Worm (Caenorhabditis elegans): ENCODE measurements around the gene T23F2.3.

T23F2.3 gene

DNA sequence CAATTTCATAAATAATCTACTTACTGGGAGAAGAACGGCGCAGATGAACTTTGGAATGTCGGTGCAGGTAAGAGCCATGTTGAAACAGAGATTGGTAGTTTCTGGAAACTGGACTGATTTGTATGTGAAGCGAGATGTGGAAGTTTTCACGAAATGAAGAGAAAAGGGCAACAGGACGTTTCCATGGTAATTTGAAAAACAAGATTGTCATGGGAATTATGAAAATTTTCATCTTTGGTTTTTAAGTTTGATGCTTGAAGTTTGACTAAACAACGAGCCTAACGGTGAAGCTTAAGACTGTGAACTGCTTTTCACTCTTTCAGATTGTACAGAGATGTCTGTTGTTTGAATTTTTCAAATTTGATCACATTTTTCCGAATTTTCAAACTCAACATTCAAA is at the start of gene T23F2.3:
T23F2.3 (minus strand) TSS at position 101 of the 400 bp plus-strand sequence.
- no peak for TF ChIP-seq unc-62 (GFP tag; optimal IDR thresholded peaks at IDR 0.05)

DNA sequence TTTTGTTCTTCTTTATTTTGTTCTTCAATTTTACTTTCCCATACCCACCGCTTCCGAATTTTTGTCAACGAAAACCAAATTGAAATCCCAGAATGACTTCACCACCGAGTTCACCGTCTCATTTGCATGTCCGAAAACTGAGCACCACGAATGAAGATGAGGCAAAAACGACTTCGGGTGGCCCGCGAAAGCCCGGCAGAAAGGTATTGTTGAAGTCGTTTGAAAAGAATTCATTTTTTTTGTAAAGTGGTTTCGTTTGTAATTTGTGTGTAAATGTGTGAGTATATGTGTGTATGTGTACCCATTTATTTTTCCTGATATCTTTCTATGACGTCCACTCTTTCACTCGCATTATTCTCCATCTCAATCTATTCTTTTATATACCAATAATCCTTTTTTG is 45.8 kb upstream of the T23F2.3 start, which contains the start of gene C38C5.1:
C38C5.1 (plus strand) TSS at position 90 of the 400 bp plus-strand sequence.
- no peak for TF ChIP-seq unc-62 (GFP tag; optimal IDR thresholded peaks at IDR 0.05)

- TF ChIP-seq unc-62 (GFP tag; optimal IDR thresholded peaks at IDR 0.05), result no peak
Measured at ce11 chrX:5555055-5555629, 43.0 kb upstream of the T23F2.3 start.

DNA sequence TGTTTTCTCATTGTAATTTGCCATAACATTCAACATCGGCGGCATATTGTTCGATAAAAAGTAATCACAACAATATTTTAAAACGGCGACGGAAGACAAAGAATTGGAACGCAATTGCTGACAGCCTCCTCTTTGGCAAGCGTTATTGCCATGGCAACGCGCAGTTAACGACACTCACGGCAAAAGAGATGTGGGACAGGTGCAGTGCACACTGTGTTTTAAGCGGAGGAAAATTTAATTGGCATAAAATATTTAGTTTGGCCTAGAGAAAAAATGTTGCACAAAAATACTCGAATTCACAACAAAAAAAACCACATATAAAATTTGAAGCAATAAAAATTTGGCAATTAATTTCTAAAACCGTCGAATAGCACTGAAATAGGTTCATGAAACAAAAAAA is 40.5 kb upstream of the T23F2.3 start, which contains the start of gene ifta-1:
ifta-1 (minus strand) TSS at position 101 of the 400 bp plus-strand sequence.
- no peak for TF ChIP-seq unc-62 (GFP tag; optimal IDR thresholded peaks at IDR 0.05)

DNA sequence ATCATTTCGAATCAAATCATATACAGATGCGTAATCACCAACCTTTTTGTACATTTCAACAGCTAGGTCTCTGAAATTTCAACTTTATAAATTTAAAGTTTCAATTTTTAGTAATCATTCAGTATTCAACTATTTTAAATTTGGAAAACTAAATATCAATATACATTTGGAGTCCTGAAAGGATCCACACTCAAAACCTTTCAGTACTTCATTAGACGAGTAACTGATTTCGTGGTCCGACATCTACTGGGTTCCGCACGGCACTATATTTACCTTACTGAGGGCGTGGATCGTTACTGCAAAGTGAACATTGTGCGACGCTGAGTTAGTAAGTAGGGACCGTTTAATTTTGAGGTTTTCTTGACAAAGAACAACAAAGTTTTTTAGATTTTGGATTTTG is 35.7 kb upstream of the T23F2.3 start:
- TF ChIP-seq unc-62 (GFP tag; optimal IDR thresholded peaks at IDR 0.05), result no peak

ce11 chrX:5543651-5544050 is 31.5 kb upstream of the T23F2.3 start, which contains the start of gene C54G7.1:
TSS of gene C54G7.1 (plus strand) at chrX:5543951.
- no peak for TF ChIP-seq unc-62 (GFP tag; optimal IDR thresholded peaks at IDR 0.05)

DNA sequence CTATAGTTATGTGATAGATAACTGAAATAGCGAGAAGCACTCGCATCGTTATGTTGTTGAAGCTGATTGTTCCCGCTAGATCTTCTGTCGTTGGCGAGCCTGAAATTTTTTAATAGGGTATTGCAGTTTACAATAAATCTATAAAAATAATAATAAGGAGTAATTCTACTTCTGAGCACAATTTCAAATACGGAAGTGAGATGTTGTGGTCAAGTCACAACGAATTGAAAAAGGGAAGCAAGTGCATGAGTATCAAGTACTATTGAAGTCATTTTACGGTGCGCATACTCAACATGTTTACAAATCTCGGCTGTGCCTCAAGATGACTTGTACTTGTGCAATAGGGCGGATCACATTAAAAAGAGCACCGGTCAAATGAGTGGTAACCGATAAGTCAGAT is 26.3 kb upstream of the T23F2.3 start, which contains the start of gene lgx-1:
lgx-1 (minus strand) TSS at position 101 of the 400 bp plus-strand sequence.
- no peak for TF ChIP-seq unc-62 (GFP tag; optimal IDR thresholded peaks at IDR 0.05)

ce11 chrX:5524260-5524659 is 12.1 kb upstream of the T23F2.3 start:
- no peak for TF ChIP-seq unc-62 (GFP tag; optimal IDR thresholded peaks at IDR 0.05)

ce11 chrX:5522769-5523601 is 10.9 kb upstream of the T23F2.3 start, which contains the start of gene mboa-3:
TSS of gene mboa-3 (minus strand) at chrX:5522819.
- TF ChIP-seq unc-62 (GFP tag; optimal IDR thresholded peaks at IDR 0.05), result no peak

ce11 chrX:5519567-5519966 is 7.4 kb upstream of the T23F2.3 start:
- no peak for TF ChIP-seq unc-62 (GFP tag; optimal IDR thresholded peaks at IDR 0.05)

DNA sequence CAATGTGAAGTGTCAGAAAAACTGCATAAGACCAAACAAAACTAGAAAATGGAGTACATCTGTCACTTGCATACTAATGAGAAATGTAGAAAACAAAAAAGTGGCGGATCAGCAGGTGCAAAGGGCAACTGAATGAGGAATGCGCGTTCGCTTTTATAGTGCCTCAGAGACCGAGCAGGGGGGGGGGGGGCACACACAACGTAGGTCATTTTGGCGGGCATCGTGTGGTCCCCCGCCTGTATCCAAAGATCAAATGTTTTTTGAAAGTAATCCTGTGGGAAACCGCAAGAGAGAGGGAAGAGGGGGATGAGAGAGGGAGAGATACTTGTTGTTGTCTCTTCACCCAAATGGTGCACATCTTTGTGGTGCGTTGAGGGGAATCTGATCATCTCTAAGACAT is 6.2 kb upstream of the T23F2.3 start:
- no peak for TF ChIP-seq unc-62 (GFP tag; optimal IDR thresholded peaks at IDR 0.05)

- no peak for TF ChIP-seq unc-62 (GFP tag; optimal IDR thresholded peaks at IDR 0.05)
Measured at ce11 chrX:5517844-5518243, 5.7 kb upstream of the T23F2.3 start.

DNA sequence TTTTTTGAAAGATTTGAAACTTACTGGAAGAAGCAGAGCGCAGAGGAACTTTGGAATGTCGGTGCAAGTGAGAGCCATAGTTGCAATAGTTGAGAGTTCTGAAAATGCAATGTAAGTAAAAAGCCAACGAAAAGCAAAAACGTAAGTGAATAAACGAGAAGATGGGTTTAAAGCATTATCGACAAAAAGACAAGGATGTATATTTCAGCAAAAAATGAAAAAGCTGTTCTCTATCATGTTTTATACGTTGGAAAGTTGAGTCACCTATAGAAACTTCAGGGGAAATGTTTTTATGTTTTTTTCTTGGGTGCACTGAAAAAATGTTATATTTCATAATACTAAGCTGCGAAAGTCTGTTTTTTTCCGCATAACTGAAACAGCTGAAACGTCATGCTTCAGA is 4.9 kb upstream of the T23F2.3 start, which contains the start of gene T23F2.5:
T23F2.5 (minus strand) TSS at position 101 of the 400 bp plus-strand sequence.
- TF ChIP-seq unc-62 (GFP tag; optimal IDR thresholded peaks at IDR 0.05), result no peak

- no peak for TF ChIP-seq unc-62 (GFP tag; optimal IDR thresholded peaks at IDR 0.05)
Measured at ce11 chrX:5516365-5516764, 4.2 kb upstream of the T23F2.3 start.

ce11 chrX:5515459-5515858 is 3.3 kb upstream of the T23F2.3 start:
- TF ChIP-seq unc-62 (GFP tag; optimal IDR thresholded peaks at IDR 0.05), result no peak

DNA sequence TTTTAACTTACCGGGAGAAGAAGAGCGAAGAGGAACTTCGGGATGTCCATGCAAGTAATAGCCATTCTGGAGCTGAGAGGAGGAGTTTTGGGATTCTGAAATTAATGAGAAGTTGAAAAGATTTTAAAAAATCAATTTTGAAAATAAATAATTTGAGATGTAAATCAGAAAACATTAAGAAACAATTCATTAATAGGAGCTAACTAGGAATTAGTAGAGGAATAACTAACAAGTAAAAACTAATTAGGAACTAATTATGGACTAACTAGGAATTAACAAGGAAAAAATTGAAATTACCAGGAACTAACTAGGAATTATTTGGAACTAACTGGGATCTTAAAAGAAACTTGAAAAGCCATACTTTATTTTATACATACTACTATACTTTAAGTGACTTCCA is 2.9 kb upstream of the T23F2.3 start, which contains the start of gene T23F2.4:
T23F2.4 (minus strand) TSS at position 101 of the 400 bp plus-strand sequence.
- no peak for TF ChIP-seq unc-62 (GFP tag; optimal IDR thresholded peaks at IDR 0.05)

- no peak for TF ChIP-seq unc-62 (GFP tag; optimal IDR thresholded peaks at IDR 0.05)
Measured at ce11 chrX:5514346-5514745, 2.2 kb upstream of the T23F2.3 start.

All from whole organism, dauer.